Worm (Caenorhabditis elegans): ENCODE measurements around the gene dgat-2.

Gene dgat-2

DNA sequence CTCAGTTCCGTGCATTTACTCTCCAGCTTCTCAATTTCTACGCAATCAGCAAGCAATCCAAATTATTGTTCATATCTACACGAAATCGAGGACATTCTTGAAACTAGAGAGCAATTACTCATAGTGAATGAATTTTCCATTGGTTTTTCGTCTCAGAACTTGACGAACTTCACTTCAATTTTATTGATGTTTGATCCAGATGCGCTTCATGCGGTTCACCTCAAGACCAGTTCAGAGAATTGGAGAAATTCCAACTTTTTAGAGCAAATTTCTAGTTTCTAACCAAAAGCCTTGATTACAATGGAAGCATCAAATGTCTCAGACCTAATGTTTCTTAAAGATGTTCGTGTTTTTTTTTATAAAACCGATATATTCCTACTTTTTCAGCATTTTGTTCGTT lies 39.8 kb upstream of the dgat-2 start, which contains the start of gene Y6G8.8 (continued):
- TF ChIP-seq dmd-8 (GFP tag; IDR thresholded peaks at IDR 0.05) (no peak), arid-1 (GFP tag; conservative IDR thresholded peaks at IDR 0.05) (no peak)

DNA sequence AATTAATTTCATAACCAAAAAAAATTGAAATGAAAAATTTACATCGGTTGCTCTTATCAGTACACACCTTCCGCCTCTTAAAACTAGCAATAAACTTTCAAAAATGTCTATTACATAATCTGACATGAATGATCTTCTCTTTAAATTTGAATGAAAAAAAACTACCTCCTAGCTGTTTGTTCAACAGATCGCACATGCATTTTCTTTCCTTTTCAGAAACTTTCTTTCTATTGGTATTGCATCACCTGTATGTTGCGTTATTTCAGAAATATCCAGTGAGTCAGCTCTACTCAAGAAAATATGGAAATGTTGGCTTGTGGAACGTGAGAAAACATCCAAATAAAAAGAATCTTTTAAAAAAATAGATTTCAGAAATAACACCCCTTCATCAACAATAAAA lies 36.9 kb upstream of the dgat-2 start, which contains the start of gene F57G4.1:
Gene F57G4.1 (plus strand): TSS at position 301 of the 400 bp plus-strand sequence.
- TF ChIP-seq daf-8 (GFP tag; IDR thresholded peaks at IDR 0.05) (no peak), nhr-10 (tag; optimal IDR thresholded peaks at IDR 0.05) (no peak), zip-2 (tag; optimal IDR thresholded peaks at IDR 0.05) (no peak), nhr-6 (tag; optimal IDR thresholded peaks at IDR 0.05) (no peak), set-16 (GFP tag; IDR thresholded peaks at IDR 0.05) (no peak), unc-39 (tag; optimal IDR thresholded peaks at IDR 0.05) (no peak), duxl-1 (tag; optimal IDR thresholded peaks at IDR 0.05; ENCODE audit: poor library complexity) (no peak), spr-3 (GFP tag; optimal IDR thresholded peaks at IDR 0.05) (no peak), unc-130 (GFP tag; optimal IDR thresholded peaks at IDR 0.05) (no peak)

DNA sequence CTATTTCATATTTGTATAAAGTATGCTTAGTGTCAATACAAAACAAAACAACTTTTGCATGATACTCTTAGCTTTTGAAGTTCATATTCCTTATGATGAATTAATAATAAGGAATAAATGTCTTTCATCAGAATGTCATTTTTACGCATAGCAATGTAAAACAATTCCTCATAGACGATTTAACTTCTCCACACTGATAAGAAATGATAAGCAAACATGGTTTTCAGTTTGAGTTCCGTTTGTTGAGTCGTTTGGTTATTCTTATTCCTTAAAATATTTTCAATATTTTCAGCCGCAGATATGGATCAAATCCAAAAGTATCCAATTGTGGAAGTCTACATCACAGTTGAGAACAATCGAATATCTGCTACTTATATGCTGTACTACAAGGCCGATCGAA lies 35.2 kb upstream of the dgat-2 start, which contains the start of gene F57G4.11:
Gene F57G4.11 (plus strand): TSS at position 301 of the 400 bp plus-strand sequence.
- TF ChIP-seq zip-2 (tag; optimal IDR thresholded peaks at IDR 0.05): no peak
- no peak for TF ChIP-seq nhr-111 (GFP tag; optimal IDR thresholded peaks at IDR 0.05)
- TF ChIP-seq egl-27 (tag; optimal IDR thresholded peaks at IDR 0.05): no peak
- TF ChIP-seq php-3 (GFP tag; IDR thresholded peaks at IDR 0.05): no peak
- no peak for TF ChIP-seq Y105C5A.15 (GFP tag; IDR thresholded peaks at IDR 0.05)
- no peak for TF ChIP-seq mep-1 (tag; optimal IDR thresholded peaks at IDR 0.05)
- TF ChIP-seq ztf-7 (tag; optimal IDR thresholded peaks at IDR 0.05): no peak
- TF ChIP-seq daf-8 (GFP tag; IDR thresholded peaks at IDR 0.05): no peak
- no peak for TF ChIP-seq dmd-8 (GFP tag; IDR thresholded peaks at IDR 0.05)
- TF ChIP-seq D1046.2 (GFP tag; IDR thresholded peaks at IDR 0.05): no peak
- no peak for TF ChIP-seq fkh-10 (GFP tag; optimal IDR thresholded peaks at IDR 0.05)

DNA sequence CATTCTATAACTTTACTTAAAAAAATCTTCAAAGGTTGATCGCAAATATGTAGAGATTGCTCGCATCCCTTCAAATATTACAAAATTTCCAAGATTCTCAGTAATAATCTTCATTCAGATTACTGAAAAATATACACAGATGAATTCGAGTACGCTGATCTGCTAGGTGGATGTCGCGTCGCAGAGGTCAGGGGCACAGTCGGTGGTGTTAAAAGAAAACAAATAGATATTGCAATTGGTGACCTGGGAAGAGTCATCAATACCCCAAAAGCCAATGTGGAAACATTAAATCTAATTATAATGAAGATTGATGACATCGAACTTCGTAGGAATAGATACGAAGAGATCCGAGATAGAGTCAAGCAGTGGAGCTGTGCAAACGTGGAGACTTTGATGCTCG lies 31.5 kb upstream of the dgat-2 start, which contains the start of gene F57G4.10:
Gene F57G4.10 (plus strand): TSS at position 301 of the 400 bp plus-strand sequence.
- TF ChIP-seq madf-5 (GFP tag; IDR thresholded peaks at IDR 0.05) (no peak), ceh-62 (tag; optimal IDR thresholded peaks at IDR 0.05) (no peak), nhr-41 (GFP tag; IDR thresholded peaks at IDR 0.05) (no peak), Y105C5A.15 (GFP tag; IDR thresholded peaks at IDR 0.05) (no peak), ceh-44 (GFP tag; IDR thresholded peaks at IDR 0.05) (no peak), php-3 (GFP tag; IDR thresholded peaks at IDR 0.05) (no peak), egl-27 (tag; optimal IDR thresholded peaks at IDR 0.05) (no peak), set-16 (GFP tag; IDR thresholded peaks at IDR 0.05) (no peak), zip-11 (GFP tag; IDR thresholded peaks at IDR 0.05) (no peak), mdl-1 (tag; optimal IDR thresholded peaks at IDR 0.05) (no peak), ceh-20 (GFP tag; IDR thresholded peaks at IDR 0.05) (no peak), rbr-2 (tag; optimal IDR thresholded peaks at IDR 0.05) (no peak), lsy-2 (tag; optimal IDR thresholded peaks at IDR 0.05) (no peak), daf-8 (GFP tag; IDR thresholded peaks at IDR 0.05) (no peak), R02D3.7 (tag; optimal IDR thresholded peaks at IDR 0.05) (no peak), ceh-28 (tag; optimal IDR thresholded peaks at IDR 0.05) (no peak), nhr-76 (tag; optimal IDR thresholded peaks at IDR 0.05) (no peak), jun-1 (tag; optimal IDR thresholded peaks at IDR 0.05) (no peak)

DNA sequence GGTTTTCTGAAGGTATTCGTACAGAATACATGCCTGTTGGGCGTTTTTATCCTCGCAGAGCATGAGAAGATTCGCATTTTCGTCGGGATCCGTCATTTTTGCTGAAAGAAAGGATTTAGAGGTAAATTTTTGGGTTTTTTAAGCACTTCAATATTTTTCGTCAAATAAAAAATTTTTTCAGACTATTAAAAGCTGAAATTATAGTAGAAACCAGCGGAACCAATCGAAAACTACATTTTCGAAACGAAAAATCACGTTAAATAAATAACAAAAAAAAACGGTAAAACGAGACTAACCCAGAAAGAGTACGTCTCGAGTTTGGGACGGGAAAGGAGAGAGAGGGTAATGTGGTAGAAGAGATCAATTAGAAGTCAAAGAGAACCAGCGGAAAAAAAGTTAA lies 9.7 kb upstream of the dgat-2 start, which contains the start of gene fbxa-192:
Gene fbxa-192 (minus strand): TSS at position 101 of the 400 bp plus-strand sequence.
- TF ChIP-seq lir-3 (tag; optimal IDR thresholded peaks at IDR 0.05) (no peak), ctbp-1 (GFP tag; IDR thresholded peaks at IDR 0.05) (no peak), tag-97 (GFP tag; IDR thresholded peaks at IDR 0.05) (no peak), daf-12 (tag; optimal IDR thresholded peaks at IDR 0.05) (no peak), attf-4 (tag; optimal IDR thresholded peaks at IDR 0.05) (no peak), T20F7.1 (GFP tag; optimal IDR thresholded peaks at IDR 0.05) (no peak), ama-1 (optimal IDR thresholded peaks at IDR 0.05) (no peak), nhr-6 (tag; optimal IDR thresholded peaks at IDR 0.05) (no peak)

Data from whole organism, L4 larva.